Worm (Caenorhabditis elegans) whole organism, L4 larva: Measurements from ENCODE around the gene chil-8.

ENCODE experiments used
- F49E8.2 ChIP-seq: sonication (generic microtip); optimal IDR thresholded peaks from 2 replicates; lab custom pipeline; 2016; ENCODE audit warnings: missing compliant biosample characterization, mild to moderate bottlenecking, missing genetic modification characterization, borderline replicate concordance
- R02D3.7 ChIP-seq: fragments of 150-350 bp; sonication (generic microtip); optimal IDR thresholded peaks from 3 replicates; lab custom pipeline; 2014; ENCODE audit warnings: missing biosample characterization, missing genetic modification characterization
- ceh-82 ChIP-seq: sonication (generic microtip); optimal IDR thresholded peaks from 2 replicates; lab custom pipeline; 2017; ENCODE audit warnings: missing biosample characterization, missing genetic modification characterization
- cey-2 ChIP-seq: sonication (generic microtip); optimal IDR thresholded peaks from 3 replicates; lab custom pipeline; 2017; ENCODE audit warnings: missing genetic modification characterization, mild to moderate bottlenecking, missing compliant biosample characterization, antibody characterized with exemption, borderline replicate concordance; ENCODE audit not compliant: insufficient read depth
- hif-1 ChIP-seq, 2 experiments: sonication (generic microtip); optimal IDR thresholded peaks; 2 replicates each; lab custom pipeline; 2016 to 2017; ENCODE audit warnings: missing compliant biosample characterization in 2 of 2, missing genetic modification characterization in 2 of 2, missing genetic modification reagents in 2 of 2, missing genotype in 2 of 2, mild to moderate bottlenecking in 1 of 2
- hlh-11 ChIP-seq: fragments of 200-800 bp; sonication (Bioruptor generic); optimal IDR thresholded peaks from 2 replicates; lab custom pipeline; 2018; ENCODE audit warnings: mild to moderate bottlenecking, missing genetic modification characterization, missing compliant biosample characterization
- mxl-2 ChIP-seq: fragments of 200-800 bp; sonication (Bioruptor generic); conservative IDR thresholded peaks from 2 replicates; pipeline ENCODE4 v1.3.6; 2022; ENCODE audit warnings: missing genetic modification reagents, missing genetic modification characterization, missing compliant biosample characterization
- nhr-42 ChIP-seq: fragments of 200-800 bp; sonication (Bioruptor generic); IDR thresholded peaks from 2 replicates; pipeline ENCODE4 v1.3.6; 2022; ENCODE audit warnings: missing genetic modification characterization, missing compliant biosample characterization
- nhr-77 ChIP-seq: fragments of 150-350 bp; optimal IDR thresholded peaks from 2 replicates; lab custom pipeline; 2014; ENCODE audit warnings: missing biosample characterization, missing genetic modification characterization
- snpc-1.2 ChIP-seq: fragments of 200-800 bp; sonication (Bioruptor generic); IDR thresholded peaks from 2 replicates; pipeline ENCODE4 v1.3.6; 2022; ENCODE audit warnings: missing genetic modification reagents, missing genetic modification characterization, missing compliant biosample characterization

DNA sequence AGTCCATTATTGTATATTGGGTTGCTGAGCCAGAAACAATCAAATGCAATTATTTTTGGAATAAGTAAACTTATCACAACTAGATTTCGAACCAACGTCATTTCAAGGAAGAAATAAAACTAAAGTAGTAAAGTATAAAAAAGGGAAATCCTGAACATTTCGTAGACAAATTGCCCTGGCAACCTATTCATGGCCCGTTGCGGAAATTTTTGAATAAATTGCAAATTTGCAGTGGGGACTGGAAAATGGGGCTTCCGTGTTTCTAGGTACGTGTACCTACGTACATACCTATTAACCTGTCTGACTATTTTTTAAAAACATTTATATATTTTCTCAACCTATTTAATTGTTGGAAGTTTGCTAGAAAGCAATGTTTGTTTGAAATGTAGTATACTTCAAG lies 42.1 kb upstream of the chil-8 start, which contains the start of gene F26C11.3:
- no peak for TF ChIP-seq ceh-82 (tag; lab: Kevin White, UChicago)
- no peak for TF ChIP-seq nhr-42 (GFP tag; lab: Robert Waterston, UW)
- TF ChIP-seq snpc-1.2 (GFP tag; lab: Robert Waterston, UW), result no peak
- TF ChIP-seq nhr-77 (tag; lab: Kevin White, UChicago), result no peak
- no peak for TF ChIP-seq mxl-2 (GFP tag; lab: Robert Waterston, UW)
- TF ChIP-seq F49E8.2 (tag; lab: Kevin White, UChicago), result no peak
- no peak for TF ChIP-seq R02D3.7 (tag; lab: Kevin White, UChicago)
- TF ChIP-seq hif-1 (tag; optimal IDR thresholded peaks at IDR 0.05; lab: Kevin White, UChicago), result no peak
- TF ChIP-seq hlh-11 (tag; lab: Kevin White, UChicago), result no peak
- no peak for TF ChIP-seq cey-2
